Fruit fly (Drosophila melanogaster): ENCODE results near the gene sno.

sno gene

dm6 chrX:13227505-13228207 lies 16.2 kb upstream of the sno start:
- TF ChIP-seq Myc (optimal IDR thresholded peaks at IDR 0.05) (no peak), ttk (optimal IDR thresholded peaks at IDR 0.05) (no peak), Sin3A (optimal IDR thresholded peaks at IDR 0.05) (no peak), insv (optimal IDR thresholded peaks at IDR 0.05) (no peak), psq (optimal IDR thresholded peaks at IDR 0.05) (no peak), h (optimal IDR thresholded peaks at IDR 0.05) (no peak)

DNA sequence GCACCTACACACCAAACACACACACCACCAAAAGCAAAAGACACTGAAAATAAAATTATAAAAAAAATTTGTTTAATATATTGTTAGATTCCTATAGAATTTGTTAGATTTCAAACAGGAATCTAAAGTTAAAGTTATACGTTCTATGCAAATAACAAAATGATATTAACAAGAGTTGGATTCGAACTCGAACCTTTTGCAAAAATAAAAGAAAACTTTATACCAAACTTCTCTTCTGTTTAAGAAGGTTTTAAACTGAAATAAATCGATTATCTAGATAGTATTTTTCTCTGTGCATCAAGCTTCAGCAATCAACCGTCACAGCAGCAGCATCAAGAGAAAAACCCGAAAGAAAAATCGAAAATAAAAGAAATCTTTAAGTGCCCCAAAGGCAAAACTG lies 15.0 kb upstream of the sno start:
- TF ChIP-seq insv (optimal IDR thresholded peaks at IDR 0.05) (no peak), h (optimal IDR thresholded peaks at IDR 0.05) (no peak), ttk (optimal IDR thresholded peaks at IDR 0.05) (no peak), psq (optimal IDR thresholded peaks at IDR 0.05) (no peak), Myc (optimal IDR thresholded peaks at IDR 0.05) (no peak), Sin3A (optimal IDR thresholded peaks at IDR 0.05) (no peak)

DNA sequence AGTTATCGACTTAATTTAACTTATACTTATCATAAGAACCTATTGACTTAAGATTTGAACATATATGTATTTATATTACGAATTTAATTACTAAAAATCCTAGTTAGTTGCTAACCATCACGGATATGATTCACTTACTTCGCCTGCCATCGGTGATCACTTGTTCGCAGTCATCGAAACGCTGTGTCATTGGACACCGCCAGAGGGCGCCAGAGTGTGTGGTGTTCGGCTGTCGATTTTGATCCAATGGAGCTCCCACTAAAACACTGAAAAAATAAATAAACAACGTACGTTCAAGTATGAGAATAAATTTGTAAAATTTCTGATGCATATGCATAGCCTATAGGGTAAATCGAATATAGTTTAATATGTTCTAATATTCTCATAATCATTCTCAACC lies 13.4 kb upstream of the sno start:
- no peak for TF ChIP-seq psq (optimal IDR thresholded peaks at IDR 0.05)
- TF ChIP-seq Sin3A (optimal IDR thresholded peaks at IDR 0.05), result no peak
- TF ChIP-seq Myc (optimal IDR thresholded peaks at IDR 0.05), result no peak
- no peak for TF ChIP-seq insv (optimal IDR thresholded peaks at IDR 0.05)
- TF ChIP-seq ttk (optimal IDR thresholded peaks at IDR 0.05), result no peak
- no peak for TF ChIP-seq h (optimal IDR thresholded peaks at IDR 0.05)

DNA sequence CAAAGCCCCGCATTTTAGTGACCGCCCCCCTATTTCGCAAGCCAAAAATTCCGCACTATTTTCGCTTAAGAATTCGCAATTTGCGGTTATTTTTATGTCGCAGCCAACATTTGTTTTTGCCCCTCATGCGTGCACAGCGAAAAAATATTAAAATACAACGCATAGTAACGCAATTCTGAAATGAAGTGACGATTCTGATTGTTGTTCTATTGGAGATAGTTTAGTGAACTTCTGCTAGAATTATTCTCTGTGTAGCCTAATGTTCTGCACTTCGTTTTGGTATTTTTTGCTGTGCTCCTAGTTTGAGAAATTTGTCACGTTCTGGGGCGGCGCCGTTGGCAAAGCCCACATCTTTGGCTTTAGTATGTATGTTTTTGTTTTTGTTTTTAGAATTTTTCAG lies 10.4 kb upstream of the sno start:
- no peak for TF ChIP-seq Sin3A (optimal IDR thresholded peaks at IDR 0.05)
- no peak for TF ChIP-seq ttk (optimal IDR thresholded peaks at IDR 0.05)
- no peak for TF ChIP-seq psq (optimal IDR thresholded peaks at IDR 0.05)
- no peak for TF ChIP-seq insv (optimal IDR thresholded peaks at IDR 0.05)
- no peak for TF ChIP-seq h (optimal IDR thresholded peaks at IDR 0.05)
- no peak for TF ChIP-seq Myc (optimal IDR thresholded peaks at IDR 0.05)

DNA sequence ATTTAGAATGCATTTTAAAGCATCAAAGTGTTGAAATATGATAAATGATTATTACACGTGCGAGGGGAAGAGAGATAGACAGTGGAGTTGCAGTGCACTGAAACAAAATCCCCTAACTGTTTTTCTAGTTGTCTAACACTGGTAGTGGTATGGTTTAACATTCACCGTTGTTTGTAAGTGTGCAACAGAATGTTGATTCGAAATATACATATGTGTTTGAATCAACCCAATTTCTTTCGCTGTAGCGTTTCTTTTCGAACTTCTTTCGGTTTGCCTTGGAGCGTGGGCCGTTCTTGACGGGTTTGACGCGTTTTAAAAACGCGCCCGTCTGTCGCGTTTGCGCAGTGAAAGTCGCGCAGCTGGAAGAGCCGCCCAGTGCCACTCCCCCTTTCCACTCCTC lies 9.8 kb upstream of the sno start:
- no peak for TF ChIP-seq insv (optimal IDR thresholded peaks at IDR 0.05)
- TF ChIP-seq ttk (optimal IDR thresholded peaks at IDR 0.05), result no peak
- no peak for TF ChIP-seq h (optimal IDR thresholded peaks at IDR 0.05)

- no peak for TF ChIP-seq insv (optimal IDR thresholded peaks at IDR 0.05)
- TF ChIP-seq Myc (optimal IDR thresholded peaks at IDR 0.05), result no peak
- TF ChIP-seq h (optimal IDR thresholded peaks at IDR 0.05), result no peak
- no peak for TF ChIP-seq Sin3A (optimal IDR thresholded peaks at IDR 0.05)
- TF ChIP-seq psq (optimal IDR thresholded peaks at IDR 0.05), result no peak
- no peak for TF ChIP-seq ttk (optimal IDR thresholded peaks at IDR 0.05)
These were observed 8.9 kb upstream of the sno start for dm6 chrX:13220418-13220817.

DNA sequence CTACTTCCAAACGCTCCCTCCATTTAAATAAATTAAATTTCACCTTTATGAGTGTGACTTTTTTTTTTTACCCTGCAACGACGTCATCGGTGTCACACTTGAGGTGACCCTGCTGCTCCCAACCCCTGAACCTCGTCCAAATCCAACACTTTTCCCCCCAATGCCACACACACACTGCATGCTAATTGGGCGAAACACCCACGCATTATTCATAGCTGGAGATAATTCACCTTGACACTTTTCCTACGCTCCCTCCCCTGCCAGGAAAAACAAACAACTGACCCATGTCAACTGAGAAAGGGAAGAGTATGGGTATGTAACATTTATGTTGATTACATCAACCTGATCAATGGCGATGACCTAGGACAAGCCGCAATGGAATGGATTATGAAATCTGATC lies 7.8 kb upstream of the sno start:
- TF ChIP-seq psq (optimal IDR thresholded peaks at IDR 0.05) (no peak), insv (optimal IDR thresholded peaks at IDR 0.05) (no peak), h (optimal IDR thresholded peaks at IDR 0.05) (no peak), Myc (optimal IDR thresholded peaks at IDR 0.05) (no peak), ttk (optimal IDR thresholded peaks at IDR 0.05) (no peak), Sin3A (optimal IDR thresholded peaks at IDR 0.05) (no peak)

DNA sequence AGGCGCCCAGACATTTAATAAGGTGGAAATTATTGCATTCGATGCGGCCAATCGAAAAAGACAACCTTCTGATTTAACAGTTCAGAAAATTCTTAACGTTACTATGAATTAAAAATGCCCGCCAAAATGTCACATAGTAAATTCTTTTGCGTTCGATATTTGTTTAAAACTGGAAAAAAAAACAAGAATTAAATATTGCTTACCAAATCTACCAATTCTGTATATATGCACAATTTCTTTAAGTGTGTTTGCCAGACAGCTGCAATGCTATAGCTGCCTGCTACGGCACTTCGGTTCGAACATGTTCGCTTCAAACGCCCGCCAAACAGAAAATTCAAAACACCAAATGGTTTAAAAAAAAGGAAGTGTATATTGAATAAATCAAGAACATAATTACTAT lies 2.6 kb upstream of the sno start:
- no peak for TF ChIP-seq Myc (optimal IDR thresholded peaks at IDR 0.05)
- no peak for TF ChIP-seq h (optimal IDR thresholded peaks at IDR 0.05)
- TF ChIP-seq Sin3A (optimal IDR thresholded peaks at IDR 0.05), result no peak
- no peak for TF ChIP-seq insv (optimal IDR thresholded peaks at IDR 0.05)
- no peak for TF ChIP-seq psq (optimal IDR thresholded peaks at IDR 0.05)
- TF ChIP-seq ttk (optimal IDR thresholded peaks at IDR 0.05), result no peak

DNA sequence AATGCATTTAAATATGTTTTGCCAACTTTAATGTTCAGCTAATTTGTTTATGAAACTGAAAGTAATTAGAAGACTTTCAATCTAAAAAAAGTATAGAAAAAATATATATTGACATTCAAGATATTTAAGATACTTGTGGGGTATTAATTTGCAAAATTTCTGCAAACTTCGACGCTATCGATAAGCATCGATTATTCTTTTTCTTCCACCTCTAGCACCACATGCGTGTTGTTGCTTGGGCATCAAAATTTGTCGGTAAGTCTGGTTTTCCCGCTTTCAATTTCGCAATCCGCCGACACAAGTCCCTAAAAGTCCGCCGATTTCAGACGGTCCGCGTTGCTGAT lies 636 bp upstream of the sno start, which contains the start of gene REG:
Gene REG, plus strand, starts transcription at position 188 of the 344 bp plus-strand sequence.
- no peak for TF ChIP-seq insv (optimal IDR thresholded peaks at IDR 0.05)
- TF ChIP-seq Sin3A (optimal IDR thresholded peaks at IDR 0.05), result no peak
- no peak for TF ChIP-seq h (optimal IDR thresholded peaks at IDR 0.05)
- no peak for TF ChIP-seq Myc (optimal IDR thresholded peaks at IDR 0.05)
- no peak for TF ChIP-seq psq (optimal IDR thresholded peaks at IDR 0.05)
- no peak for TF ChIP-seq ttk (optimal IDR thresholded peaks at IDR 0.05)

dm6 chrX:13210429-13210828 lies 1.0 kb downstream of the sno start:
- TF ChIP-seq h (optimal IDR thresholded peaks at IDR 0.05) (no peak), psq (optimal IDR thresholded peaks at IDR 0.05) (no peak), Myc (optimal IDR thresholded peaks at IDR 0.05) (no peak), Sin3A (optimal IDR thresholded peaks at IDR 0.05) (no peak), insv (optimal IDR thresholded peaks at IDR 0.05) (no peak), ttk (optimal IDR thresholded peaks at IDR 0.05) (no peak)

DNA sequence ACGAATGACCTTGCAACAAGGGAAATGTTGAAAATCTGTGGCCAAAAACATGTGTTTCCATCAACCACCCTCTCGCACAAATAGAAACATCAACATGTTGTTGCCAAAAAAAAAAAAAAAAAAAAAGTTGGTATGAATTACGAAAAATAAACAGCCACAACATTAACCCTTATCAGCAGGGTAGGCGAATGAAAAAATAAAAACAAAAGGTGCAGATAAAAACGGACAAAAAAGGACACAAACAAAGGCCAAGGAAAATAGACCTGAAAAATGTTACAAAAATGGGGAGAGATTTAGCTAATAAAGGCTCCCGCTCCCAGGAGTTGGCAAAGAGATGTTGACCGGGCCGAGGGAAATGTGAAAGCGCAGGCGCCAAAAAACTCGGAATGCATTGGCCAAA lies 2.1 kb downstream of the sno start:
- TF ChIP-seq h (optimal IDR thresholded peaks at IDR 0.05) (no peak), insv (optimal IDR thresholded peaks at IDR 0.05) (no peak), psq (optimal IDR thresholded peaks at IDR 0.05) (no peak), ttk (optimal IDR thresholded peaks at IDR 0.05) (no peak), Sin3A (optimal IDR thresholded peaks at IDR 0.05) (no peak), Myc (optimal IDR thresholded peaks at IDR 0.05) (no peak)

- TF ChIP-seq Myc (optimal IDR thresholded peaks at IDR 0.05), result no peak
- TF ChIP-seq h (optimal IDR thresholded peaks at IDR 0.05), result no peak
- TF ChIP-seq insv (optimal IDR thresholded peaks at IDR 0.05), result no peak
- TF ChIP-seq Sin3A (optimal IDR thresholded peaks at IDR 0.05), result no peak
- TF ChIP-seq ttk (optimal IDR thresholded peaks at IDR 0.05), result no peak
- no peak for TF ChIP-seq psq (optimal IDR thresholded peaks at IDR 0.05)
These were observed 2.9 kb downstream of the sno start for dm6 chrX:13208554-13208953.

- TF ChIP-seq ttk (optimal IDR thresholded peaks at IDR 0.05), result no peak
- no peak for TF ChIP-seq Myc (optimal IDR thresholded peaks at IDR 0.05)
- no peak for TF ChIP-seq Sin3A (optimal IDR thresholded peaks at IDR 0.05)
- TF ChIP-seq psq (optimal IDR thresholded peaks at IDR 0.05), result no peak
- no peak for TF ChIP-seq insv (optimal IDR thresholded peaks at IDR 0.05)
- TF ChIP-seq h (optimal IDR thresholded peaks at IDR 0.05), result no peak
These were observed 3.4 kb downstream of the sno start for dm6 chrX:13208075-13208474.

Data from Kc167 (cell line).